Fruit fly (Drosophila melanogaster): ENCODE measurements around the gene CG31140.

The CG31140 gene

DNA sequence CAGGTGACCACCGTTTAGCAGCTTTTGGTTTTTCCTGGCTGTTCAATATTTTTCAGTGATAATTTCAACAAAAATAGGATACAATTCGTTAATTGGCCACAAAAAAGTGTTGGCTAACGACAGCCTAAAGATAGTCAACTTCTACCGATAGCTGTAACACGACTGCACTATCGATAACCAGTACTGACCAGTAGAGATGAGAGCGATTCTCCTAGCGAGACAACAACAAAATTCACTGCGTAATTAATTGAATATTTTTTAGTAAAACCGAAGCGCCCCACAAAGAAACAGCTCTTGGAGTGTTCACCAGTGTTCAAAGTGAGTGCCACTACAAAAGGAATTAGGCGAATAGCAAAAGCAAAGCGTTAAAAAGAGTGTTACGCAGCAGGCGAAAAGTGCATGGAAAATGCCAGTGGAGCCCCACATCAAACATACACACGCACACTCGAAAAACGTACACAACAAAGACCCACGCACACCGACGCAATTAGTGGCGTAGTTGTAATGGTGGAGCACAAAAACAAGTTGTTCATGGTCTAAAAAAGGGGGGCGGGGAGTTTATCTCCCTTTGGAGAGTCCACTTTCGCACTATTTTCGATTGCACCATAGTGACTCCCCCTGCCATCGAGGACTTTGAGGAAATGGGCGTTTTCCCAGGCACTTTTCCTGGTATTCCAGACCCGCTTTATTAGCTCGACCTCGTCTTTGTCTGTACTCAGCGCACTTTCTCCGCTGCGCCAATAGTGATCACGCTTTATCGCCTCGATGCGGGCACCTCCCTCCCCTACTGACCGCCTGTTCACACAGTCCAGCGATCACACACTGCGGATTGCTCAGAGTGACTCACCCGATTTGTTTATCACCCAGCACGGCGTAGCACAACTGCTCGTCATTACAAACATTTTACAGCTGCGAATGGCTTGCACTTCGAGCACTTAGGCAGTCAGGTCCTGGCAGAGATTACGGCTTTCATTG, 30.1 kb downstream of the CG31140 start, which contains the start of the genes Epp and Rab7 (continued):
- TF ChIP-seq CG11696 (GFP tag; IDR thresholded peaks at IDR 0.05) (no peak), ara (GFP tag; IDR thresholded peaks at IDR 0.05) (no peak), Elba2 (GFP tag; optimal IDR thresholded peaks at IDR 0.05) (no peak), CG3847 (GFP tag; IDR thresholded peaks at IDR 0.05) (peak; percentile 75), NFAT (GFP tag; IDR thresholded peaks at IDR 0.05) (peak; percentile 66; the same call in 1 of the 2 replicates), Gug (GFP tag; IDR thresholded peaks at IDR 0.05) (no peak; the same call in 3 of the 4 replicates), sisA (GFP tag; IDR thresholded peaks at IDR 0.05) (peak; percentile 22; the same call in 1 of the 2 replicates), pb (GFP tag; optimal IDR thresholded peaks at IDR 0.05) (peak; percentile 51), Ravus (GFP tag; IDR thresholded peaks at IDR 0.05) (no peak), CG17568 (GFP tag; optimal IDR thresholded peaks at IDR 0.05) (no peak), CG16863 (GFP tag; optimal IDR thresholded peaks at IDR 0.05) (peak; percentile 36), trem (tag; optimal IDR thresholded peaks at IDR 0.05) (peak; percentile 54), CG10147 (GFP tag; optimal IDR thresholded peaks at IDR 0.05) (peak; percentile 5), CG12219 (GFP tag; optimal IDR thresholded peaks at IDR 0.05) (no peak), wdn (GFP tag; IDR thresholded peaks at IDR 0.05) (no peak), Dref (GFP tag; IDR thresholded peaks at IDR 0.05) (peak; percentile 92), kni (GFP tag; optimal IDR thresholded peaks at IDR 0.05) (peak; percentile 44), Spps (tag; optimal IDR thresholded peaks at IDR 0.05) (no peak), Dek (tag; optimal IDR thresholded peaks at IDR 0.05) (no peak), crc (GFP tag; optimal IDR thresholded peaks at IDR 0.05) (no peak), CoRest (tag; optimal IDR thresholded peaks at IDR 0.05) (peak; percentile 8), CG10321 (GFP tag; IDR thresholded peaks at IDR 0.05) (peak; percentile 46; the same call in 1 of the 2 replicates), CG10267 (tag; optimal IDR thresholded peaks at IDR 0.05) (peak; percentile 96), grn (GFP tag; optimal IDR thresholded peaks at IDR 0.05) (peak; percentile 9), CG6791 (GFP tag; IDR thresholded peaks at IDR 0.05; ENCODE audit: partially characterized antibody) (peak; percentile 94), NfI (GFP tag; optimal IDR thresholded peaks at IDR 0.05) (peak; percentile 51), Side (GFP tag; optimal IDR thresholded peaks at IDR 0.05) (peak; percentile 0), aop (GFP tag; IDR thresholded peaks at IDR 0.05) (no peak), odd (GFP tag; optimal IDR thresholded peaks at IDR 0.05) (peak; percentile 12), CG3163 (GFP tag; optimal IDR thresholded peaks at IDR 0.05) (peak; percentile 56), CG31441 (GFP tag; IDR thresholded peaks at IDR 0.05) (no peak; the same call in 1 of the 2 replicates), croc (GFP tag; conservative IDR thresholded peaks at IDR 0.05) (no peak), Xbp1 (GFP tag; optimal IDR thresholded peaks at IDR 0.05) (peak; percentile 51), tx (GFP tag; optimal IDR thresholded peaks at IDR 0.05) (peak; percentile 55), Dip2 (GFP tag; IDR thresholded peaks at IDR 0.05) (no peak), scrt (GFP tag; optimal IDR thresholded peaks at IDR 0.05) (peak; percentile 2), CG30020 (tag; optimal IDR thresholded peaks at IDR 0.05) (peak; percentile 44), amos (GFP tag; IDR thresholded peaks at IDR 0.05; ENCODE audit: partially characterized antibody) (peak; percentile 95), Sry-β (GFP tag; optimal IDR thresholded peaks at IDR 0.05) (peak; percentile 23)

DNA sequence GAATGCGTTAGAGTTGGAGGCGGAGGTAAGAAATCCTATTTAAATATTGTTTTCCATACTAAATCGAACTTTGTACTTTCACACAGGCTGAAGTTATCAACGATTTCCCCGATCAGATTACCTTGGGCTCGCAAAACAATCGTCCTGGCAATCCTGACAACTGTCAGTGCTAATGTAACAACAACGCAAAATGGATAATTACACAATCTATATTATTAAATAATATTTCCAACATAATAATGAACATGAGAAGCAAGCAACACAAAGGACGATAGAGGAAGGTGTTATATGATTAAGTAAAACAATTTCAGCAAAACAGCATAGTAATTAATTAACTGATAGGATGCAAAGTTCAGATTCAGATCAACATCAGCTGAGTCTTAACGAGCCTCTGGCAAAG, 31.6 kb downstream of the CG31140 start:
- TF ChIP-seq corto (GFP tag; optimal IDR thresholded peaks at IDR 0.05) = no peak
- no peak for TF ChIP-seq Taf1 (GFP tag; IDR thresholded peaks at IDR 0.05)
- TF ChIP-seq Atf-2 (GFP tag; optimal IDR thresholded peaks at IDR 0.05) = no peak
- no peak for TF ChIP-seq CG5245 (GFP tag; optimal IDR thresholded peaks at IDR 0.05)
- no peak for TF ChIP-seq CG16813 (GFP tag; IDR thresholded peaks at IDR 0.05; ENCODE audit: partially characterized antibody)
- TF ChIP-seq Adf1 (GFP tag; IDR thresholded peaks at IDR 0.05) = no peak
- TF ChIP-seq mld (GFP tag; IDR thresholded peaks at IDR 0.05; ENCODE audit: partially characterized antibody) = no peak
- TF ChIP-seq CG4707 (GFP tag; optimal IDR thresholded peaks at IDR 0.05) = no peak
- TF ChIP-seq Blimp-1 (GFP tag; optimal IDR thresholded peaks at IDR 0.05) = no peak
- no peak for TF ChIP-seq p53 (GFP tag; optimal IDR thresholded peaks at IDR 0.05)
- no peak for TF ChIP-seq exex (tag; optimal IDR thresholded peaks at IDR 0.05)
- no peak for TF ChIP-seq CG3838 (GFP tag; optimal IDR thresholded peaks at IDR 0.05)

All from whole organism, embryonic.